Worm (Caenorhabditis elegans) whole organism, L3 larva: ENCODE results near the gene msd-2.

Experiments used
- ama-1 ChIP-seq: fragments of 150-350 bp; optimal IDR thresholded peaks from 2 replicates; lab custom pipeline; 2018
- egl-27 ChIP-seq: sonication (generic microtip); optimal IDR thresholded peaks from 4 replicates; lab custom pipeline; 2017; ENCODE audit warnings: missing biosample characterization, missing genetic modification reagents, missing genetic modification characterization
- elt-3 ChIP-seq, 3 experiments: fragments of 150-350 bp in 1 of 3; sonication (generic microtip) in 2 of 3; optimal IDR thresholded peaks; 2 replicates in 2 of 3; 4 replicates in 1 of 3; lab custom pipeline; 2014 to 2017; ENCODE audit warnings: missing biosample characterization in 3 of 3, missing genetic modification characterization in 3 of 3
- fkh-10 ChIP-seq: sonication (generic microtip); optimal IDR thresholded peaks from 2 replicates; lab custom pipeline; 2017; ENCODE audit warnings: missing biosample characterization, missing genetic modification reagents, missing genetic modification characterization
- fkh-2 ChIP-seq: fragments of 150-350 bp; optimal IDR thresholded peaks from 2 replicates; lab custom pipeline; 2014; ENCODE audit warnings: missing biosample characterization, missing genetic modification reagents, missing genetic modification characterization
- fos-1 ChIP-seq: fragments of 150-350 bp; optimal IDR thresholded peaks from 2 replicates; lab custom pipeline; 2014; ENCODE audit warnings: missing biosample characterization, missing genetic modification characterization
- nfya-1 ChIP-seq: sonication (generic microtip); optimal IDR thresholded peaks from 2 replicates; lab custom pipeline; 2017; ENCODE audit warnings: missing genetic modification characterization, mild to moderate bottlenecking, missing compliant biosample characterization, antibody characterized with exemption, moderate library complexity; ENCODE audit not compliant: insufficient read depth
- nhr-28 ChIP-seq: fragments of 150-350 bp; optimal IDR thresholded peaks from 2 replicates; lab custom pipeline; 2014; ENCODE audit warnings: missing biosample characterization, missing genetic modification characterization
- pha-4 ChIP-seq: fragments of 150-350 bp; optimal IDR thresholded peaks from 2 replicates; lab custom pipeline; 2014; ENCODE audit warnings: missing biosample characterization, missing genetic modification reagents, missing genetic modification characterization
- tbx-2 ChIP-seq: sonication (generic microtip); optimal IDR thresholded peaks from 2 replicates; lab custom pipeline; 2016; ENCODE audit warnings: mild to moderate bottlenecking, missing genetic modification characterization, missing compliant biosample characterization
- unc-39 ChIP-seq: sonication (generic microtip); optimal IDR thresholded peaks from 4 replicates; lab custom pipeline; 2017; ENCODE audit warnings: missing biosample characterization, missing genetic modification characterization
- ztf-11 ChIP-seq: fragments of 150-350 bp; optimal IDR thresholded peaks from 2 replicates; lab custom pipeline; 2014; ENCODE audit warnings: missing biosample characterization, missing genetic modification characterization

ce11 chrIV:10062728-10063127, 33.8 kb downstream of the msd-2 start, which contains the start of gene ipla-7:
- TF ChIP-seq nhr-28 (no peak), ztf-11 (tag; lab: Kevin White, UChicago) (no peak), elt-3 (tag; optimal IDR thresholded peaks at IDR 0.05; lab: Kevin White, UChicago) (no peak), unc-39 (tag; lab: Kevin White, UChicago) (no peak), fkh-2 (tag; lab: Kevin White, UChicago) (no peak), ama-1 (no peak), fkh-10 (GFP tag; lab: Kevin White, UChicago) (peak; percentile 73), egl-27 (no peak), pha-4 (no peak), tbx-2 (no peak), nfya-1 (tag; lab: Kevin White, UChicago) (peak; percentile 67), fos-1 (tag; lab: Kevin White, UChicago) (no peak)
